Worm (Caenorhabditis elegans) whole organism, midembryonic: ENCODE results near the gene T10G3.4.

Experiments used
- T22C8.4 ChIP-seq: fragments of 200-800 bp; sonication (Bioruptor generic); IDR thresholded peaks from 2 replicates; pipeline ENCODE4 v1.3.6; 2022; ENCODE audit warnings: missing genetic modification characterization, missing compliant biosample characterization
- cog-1 ChIP-seq: sonication (generic microtip); optimal IDR thresholded peaks from 2 replicates; lab custom pipeline; 2016; ENCODE audit warnings: missing genetic modification characterization, missing compliant biosample characterization
- flt-1 ChIP-seq: fragments of 200-800 bp; sonication (Bioruptor generic); IDR thresholded peaks from 2 replicates; pipeline ENCODE4 v1.3.6; 2022; ENCODE audit warnings: missing genetic modification characterization, missing compliant biosample characterization
- klf-2 ChIP-seq: fragments of 200-800 bp; sonication (Bioruptor generic); conservative IDR thresholded peaks from 2 replicates; pipeline ENCODE4 v1.3.6; 2022; ENCODE audit warnings: missing genetic modification reagents, missing genetic modification characterization, missing compliant biosample characterization
- med-1 ChIP-seq: sonication (generic microtip); optimal IDR thresholded peaks from 2 replicates; lab custom pipeline; 2017; ENCODE audit warnings: missing genetic modification characterization, mild to moderate bottlenecking, missing compliant biosample characterization, antibody characterized with exemption, missing genetic modification reagents; ENCODE audit not compliant: insufficient read depth
- ref-1 ChIP-seq: fragments of 200-800 bp; sonication (Bioruptor generic); conservative IDR thresholded peaks from 2 replicates; pipeline ENCODE4 v1.3.6; 2022; ENCODE audit warnings: missing genetic modification reagents, missing genetic modification characterization, missing compliant biosample characterization
- ztf-23 ChIP-seq: fragments of 200-800 bp; sonication (Bioruptor generic); IDR thresholded peaks from 2 replicates; pipeline ENCODE4 v1.3.6; 2022; ENCODE audit warnings: missing genetic modification reagents, missing genetic modification characterization, missing compliant biosample characterization
- ztf-29 ChIP-seq: fragments of 200-800 bp; sonication (Bioruptor generic); IDR thresholded peaks from 2 replicates; pipeline ENCODE4 v1.3.6; 2022; ENCODE audit warnings: missing genetic modification reagents, missing genetic modification characterization, missing compliant biosample characterization

DNA sequence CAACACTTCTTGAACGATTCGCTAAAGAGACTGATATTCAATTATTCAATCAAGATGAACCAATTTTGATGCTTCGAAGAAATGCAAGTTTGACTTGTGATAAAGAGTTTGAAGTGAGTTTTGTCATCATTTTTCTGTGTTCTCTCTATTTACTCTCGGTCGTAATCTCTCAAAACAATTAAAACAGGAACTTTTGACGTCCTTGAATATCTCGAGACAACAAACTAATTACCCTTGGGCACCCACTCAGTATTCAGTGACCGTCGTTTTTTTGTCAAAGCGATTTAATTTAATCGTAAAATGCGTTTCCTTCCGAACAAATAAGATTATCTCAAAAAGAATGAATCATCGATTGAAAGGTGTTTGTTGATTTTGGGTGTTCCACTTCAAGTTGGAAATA, 20.1 kb downstream of the T10G3.4 start:
- no peak for TF ChIP-seq klf-2 (GFP tag; lab: Robert Waterston, UW)
- TF ChIP-seq flt-1: no peak
- no peak for TF ChIP-seq ztf-23 (GFP tag; lab: Robert Waterston, UW)
- no peak for TF ChIP-seq cog-1 (tag; lab: Kevin White, UChicago)
- no peak for TF ChIP-seq ztf-29
- no peak for TF ChIP-seq T22C8.4 (GFP tag; lab: Robert Waterston, UW)
- no peak for TF ChIP-seq med-1
- TF ChIP-seq ref-1 (GFP tag; lab: Robert Waterston, UW): no peak
